Worm (Caenorhabditis elegans): ENCODE results near the gene asp-9.

ce11 chrIV:6210574-6210973 lies 24.9 kb downstream of the asp-9 start, which contains the start of the genes ugt-24 and C49A9.6:
- no peak for TF ChIP-seq ceh-48 (tag; optimal IDR thresholded peaks at IDR 0.05)
- TF ChIP-seq fax-1 (tag; optimal IDR thresholded peaks at IDR 0.05): no peak
